Worm (Caenorhabditis elegans) whole organism, early embryonic: ENCODE results near the gene F54H12.5.

Source experiments
- B0310.2 ChIP-seq: sonication (generic microtip); optimal IDR thresholded peaks from 2 replicates; lab custom pipeline; 2016; ENCODE audit warnings: mild to moderate bottlenecking, missing genetic modification characterization, missing compliant biosample characterization
- aly-1 ChIP-seq: sonication (generic microtip); optimal IDR thresholded peaks from 2 replicates; lab custom pipeline; 2016; ENCODE audit warnings: missing genetic modification characterization, missing compliant biosample characterization
- ama-1 ChIP-seq: fragments of 150-350 bp; optimal IDR thresholded peaks from 2 replicates; lab custom pipeline; 2014
- ceh-13 ChIP-seq: fragments of 200-800 bp; sonication (Bioruptor generic); optimal IDR thresholded peaks from 2 replicates; lab custom pipeline; 2018; ENCODE audit warnings: mild to moderate bottlenecking, missing genetic modification characterization, missing compliant biosample characterization
- ets-7 ChIP-seq: sonication (generic microtip); optimal IDR thresholded peaks from 2 replicates; lab custom pipeline; 2016; ENCODE audit warnings: missing genotype, missing genetic modification characterization, missing compliant biosample characterization
- flt-1 ChIP-seq: fragments of 200-800 bp; sonication (Bioruptor generic); IDR thresholded peaks from 2 replicates; pipeline ENCODE4 v1.3.6; 2022; ENCODE audit warnings: missing genetic modification characterization, missing compliant biosample characterization
- hmbx-1 ChIP-seq: sonication (generic microtip); optimal IDR thresholded peaks from 2 replicates; lab custom pipeline; 2016; ENCODE audit warnings: mild to moderate bottlenecking, missing genetic modification characterization, missing compliant biosample characterization
- hmg-4 ChIP-seq: fragments of 200-800 bp; sonication (Bioruptor generic); optimal IDR thresholded peaks from 2 replicates; lab custom pipeline; 2018; ENCODE audit warnings: mild to moderate bottlenecking, missing genetic modification characterization, missing compliant biosample characterization
- pes-1 ChIP-seq: fragments of 200-800 bp; sonication (Bioruptor generic); IDR thresholded peaks from 2 replicates; pipeline ENCODE4 v1.3.6; 2022; ENCODE audit warnings: missing genetic modification reagents, missing genetic modification characterization, missing compliant biosample characterization
- scrt-1 ChIP-seq: fragments of 200-800 bp; sonication (Bioruptor generic); IDR thresholded peaks from 2 replicates; pipeline ENCODE4 v1.3.6; 2022; ENCODE audit warnings: missing genetic modification characterization, missing compliant biosample characterization
- sea-1 ChIP-seq: fragments of 200-800 bp; sonication (Bioruptor generic); conservative IDR thresholded peaks from 2 replicates; pipeline ENCODE4 v1.3.6; 2022; ENCODE audit warnings: missing genetic modification characterization, missing compliant biosample characterization
- tbx-11 ChIP-seq: fragments of 200-800 bp; sonication (Bioruptor generic); IDR thresholded peaks from 2 replicates; pipeline ENCODE4 v1.3.6; 2022; ENCODE audit warnings: missing genetic modification characterization, missing compliant biosample characterization
- tbx-37 ChIP-seq: fragments of 200-800 bp; sonication (Bioruptor generic); conservative IDR thresholded peaks from 2 replicates; pipeline ENCODE4 v1.3.6; 2022; ENCODE audit warnings: missing genetic modification reagents, missing genetic modification characterization, missing compliant biosample characterization
- tra-4 ChIP-seq: sonication (generic microtip); optimal IDR thresholded peaks from 2 replicates; lab custom pipeline; 2017; ENCODE audit warnings: missing genetic modification characterization, missing compliant biosample characterization

DNA sequence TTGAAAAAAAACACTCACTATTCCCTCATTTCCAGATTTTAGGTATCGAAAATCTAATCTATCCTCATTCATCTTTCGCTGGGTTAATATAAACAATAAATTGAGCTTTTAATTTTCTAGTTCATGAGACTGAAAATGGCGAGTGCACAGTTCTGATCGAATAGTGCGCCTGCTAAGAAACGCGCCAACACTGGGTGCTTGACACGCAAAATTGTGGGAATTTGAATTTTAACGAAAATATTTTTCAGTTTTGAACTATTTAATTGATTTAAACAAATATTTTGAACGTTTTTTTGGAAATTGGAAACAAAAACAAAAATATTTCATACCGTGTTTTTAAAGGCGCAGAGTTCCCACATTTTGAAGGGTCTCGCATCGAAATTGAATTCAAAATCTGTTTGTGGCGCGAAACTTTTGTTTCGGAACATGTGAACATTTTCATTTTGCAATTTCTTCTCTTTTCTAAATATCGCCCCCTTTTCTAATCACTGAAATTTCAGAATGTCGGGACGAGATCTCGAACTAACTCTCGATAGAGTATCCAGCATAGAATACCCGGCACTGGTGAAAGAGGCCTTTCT, 43.3 kb downstream of the F54H12.5 start, which contains the start of the genes C29E4.13 and npp-15:
- TF ChIP-seq ama-1 (no peak), ceh-13 (GFP tag; lab: Kevin White, UChicago) (no peak), scrt-1 (no peak), tbx-37 (GFP tag; lab: Robert Waterston, UW) (no peak), flt-1 (GFP tag; lab: Robert Waterston, UW) (no peak), aly-1 (tag; lab: Kevin White, UChicago) (no peak), hmg-4 (GFP tag; lab: Kevin White, UChicago) (no peak), sea-1 (no peak), tbx-11 (GFP tag; lab: Robert Waterston, UW) (no peak), pes-1 (GFP tag; lab: Robert Waterston, UW) (no peak), B0310.2 (tag; lab: Kevin White, UChicago) (no peak), hmbx-1 (tag; lab: Kevin White, UChicago) (no peak), tra-4 (no peak), ets-7 (tag; lab: Kevin White, UChicago) (no peak)
